Fruit fly (Drosophila melanogaster) whole organism, embryonic: Measurements from ENCODE around the gene Mst36Fb.

Source experiments
- Atf-2 ChIP-seq: fragments of 200-800 bp; sonication (Bioruptor generic); optimal IDR thresholded peaks from 2 replicates; lab custom pipeline; 2016; ENCODE audit warnings: missing biosample characterization, missing genetic modification characterization
- Blimp-1 ChIP-seq: fragments of 200-800 bp; sonication (Bioruptor generic); optimal IDR thresholded peaks from 3 replicates; lab custom pipeline; 2018; ENCODE audit warnings: missing biosample characterization, missing genetic modification characterization, mild to moderate bottlenecking, moderate library complexity, missing genetic modification reagents
- CG11695 ChIP-seq: fragments of 200-800 bp; sonication (Bioruptor generic); IDR thresholded peaks from 3 replicates; pipeline ENCODE4 v1.3.6; 2022; ENCODE audit warnings: missing biosample characterization, missing genetic modification characterization
- CG12769 ChIP-seq: fragments of 200-800 bp; sonication (Bioruptor generic); optimal IDR thresholded peaks from 2 replicates; lab custom pipeline; 2019; ENCODE audit warnings: missing biosample characterization, mild to moderate bottlenecking, missing genetic modification characterization, moderate library complexity
- CG14050 ChIP-seq: fragments of 200-800 bp; sonication (Bioruptor generic); IDR thresholded peaks from 3 replicates; pipeline ENCODE4 v1.3.6; 2022; ENCODE audit warnings: missing biosample characterization, missing genetic modification characterization
- CG15269 ChIP-seq: fragments of 200-800 bp; sonication (Bioruptor generic); optimal IDR thresholded peaks from 2 replicates; lab custom pipeline; 2018; ENCODE audit warnings: missing biosample characterization, mild to moderate bottlenecking, missing genetic modification characterization, moderate library complexity
- CG16813 ChIP-seq: fragments of 200-800 bp; sonication (Bioruptor generic); IDR thresholded peaks from 3 replicates; pipeline ENCODE4 v1.3.6; 2022; ENCODE audit warnings: missing biosample characterization, missing genetic modification characterization; ENCODE audit not compliant: partially characterized antibody
- CG16863 ChIP-seq: fragments of 200-800 bp; sonication (Bioruptor generic); optimal IDR thresholded peaks from 3 replicates; lab custom pipeline; 2016; ENCODE audit warnings: missing biosample characterization, missing genetic modification characterization
- CG2199 ChIP-seq: fragments of 200-800 bp; sonication (Bioruptor generic); IDR thresholded peaks from 3 replicates; pipeline ENCODE4 v1.3.6; 2022; ENCODE audit warnings: missing biosample characterization, missing genetic modification characterization
- CG3407 ChIP-seq: fragments of 200-800 bp; sonication (Bioruptor generic); optimal IDR thresholded peaks from 2 replicates; lab custom pipeline; 2018; ENCODE audit warnings: missing biosample characterization, mild to moderate bottlenecking, missing genetic modification characterization
- CG6689 ChIP-seq: fragments of 200-800 bp; sonication (Bioruptor generic); IDR thresholded peaks from 2 replicates; pipeline ENCODE4 v1.3.6; 2022; ENCODE audit warnings: missing biosample characterization, missing genetic modification characterization
- CG7928 ChIP-seq: fragments of 200-800 bp; sonication (Bioruptor generic); optimal IDR thresholded peaks from 2 replicates; lab custom pipeline; 2017; ENCODE audit warnings: missing biosample characterization, mild to moderate bottlenecking, missing genetic modification characterization
- CkIIα-i1 ChIP-seq: fragments of 200-800 bp; sonication (Bioruptor generic); IDR thresholded peaks from 2 replicates; pipeline ENCODE4 v1.3.6; 2022; ENCODE audit warnings: missing biosample characterization, missing genetic modification characterization
- CrebB ChIP-seq: fragments of 200-800 bp; sonication (Bioruptor generic); optimal IDR thresholded peaks from 3 replicates; lab custom pipeline; 2018; ENCODE audit warnings: missing biosample characterization, mild to moderate bottlenecking, missing genetic modification characterization
- Doc2 ChIP-seq: fragments of 200-800 bp; sonication (Bioruptor generic); IDR thresholded peaks from 2 replicates; pipeline ENCODE4 v1.3.6; 2022; ENCODE audit warnings: missing biosample characterization, missing genetic modification characterization
- Dp ChIP-seq: fragments of 200-800 bp; sonication (Bioruptor generic); optimal IDR thresholded peaks from 2 replicates; lab custom pipeline; 2018; ENCODE audit warnings: missing biosample characterization, mild to moderate bottlenecking, missing genetic modification characterization, moderate library complexity
- ERR ChIP-seq: fragments of 200-800 bp; sonication (Bioruptor generic); optimal IDR thresholded peaks from 2 replicates; lab custom pipeline; 2016; ENCODE audit warnings: missing biosample characterization, missing genetic modification characterization
- Ets97D ChIP-seq: fragments of 200-800 bp; sonication (Bioruptor generic); optimal IDR thresholded peaks from 3 replicates; lab custom pipeline; 2016; ENCODE audit warnings: missing biosample characterization, missing genetic modification characterization
- Fer2 ChIP-seq: fragments of 200-800 bp; sonication (Bioruptor generic); optimal IDR thresholded peaks from 2 replicates; lab custom pipeline; 2018; ENCODE audit warnings: missing biosample characterization, mild to moderate bottlenecking, missing genetic modification characterization, moderate library complexity
- Gsc ChIP-seq: fragments of 200-800 bp; sonication (Bioruptor generic); IDR thresholded peaks from 2 replicates; pipeline ENCODE4 v1.3.6; 2022; ENCODE audit warnings: missing biosample characterization, missing genetic modification characterization
- HmgD ChIP-seq: fragments of 200-800 bp; sonication (Bioruptor generic); optimal IDR thresholded peaks from 3 replicates; lab custom pipeline; 2016; ENCODE audit warnings: missing biosample characterization, missing genetic modification characterization
- HmgZ ChIP-seq: fragments of 200-800 bp; sonication (Bioruptor generic); optimal IDR thresholded peaks from 2 replicates; lab custom pipeline; 2018; ENCODE audit warnings: missing biosample characterization, mild to moderate bottlenecking, missing genetic modification characterization
- Hmx ChIP-seq: fragments of 200-800 bp; sonication (Bioruptor generic); optimal IDR thresholded peaks from 2 replicates; lab custom pipeline; 2016; ENCODE audit warnings: missing biosample characterization, missing genetic modification characterization
- Hr3 ChIP-seq: fragments of 200-800 bp; sonication (Bioruptor generic); optimal IDR thresholded peaks from 3 replicates; lab custom pipeline; 2016; ENCODE audit warnings: missing biosample characterization, missing genetic modification characterization
- Hsf ChIP-seq: fragments of 200-800 bp; sonication (Bioruptor generic); optimal IDR thresholded peaks from 3 replicates; lab custom pipeline; 2016; ENCODE audit warnings: missing biosample characterization, missing genetic modification characterization
- Mrtf ChIP-seq: fragments of 200-800 bp; sonication (Bioruptor generic); IDR thresholded peaks from 3 replicates; pipeline ENCODE4 v1.3.6; 2022; ENCODE audit warnings: missing biosample characterization, missing genetic modification characterization
- NFAT ChIP-seq: fragments of 200-800 bp; sonication (Bioruptor generic); IDR thresholded peaks from 2 replicates; pipeline ENCODE4 v1.3.6; 2022; ENCODE audit warnings: missing biosample characterization, missing genetic modification characterization
- Oaz ChIP-seq: fragments of 200-800 bp; sonication (Bioruptor generic); IDR thresholded peaks from 2 replicates; pipeline ENCODE4 v1.3.6; 2022; ENCODE audit warnings: missing biosample characterization, missing genetic modification characterization
- Pdp1 ChIP-seq, 2 experiments: fragments of 200-800 bp; sonication (Bioruptor generic); optimal IDR thresholded peaks; 3 replicates each; lab custom pipeline; 2016; ENCODE audit warnings: missing biosample characterization in 2 of 2, missing genetic modification characterization in 2 of 2, mild to moderate bottlenecking in 1 of 2, moderate library complexity in 1 of 2
- Ssrp ChIP-seq: fragments of 200-800 bp; sonication (Bioruptor generic); optimal IDR thresholded peaks from 2 replicates; lab custom pipeline; 2018; ENCODE audit warnings: missing biosample characterization, mild to moderate bottlenecking, missing genetic modification characterization, moderate library complexity
- Tbp ChIP-seq: fragments of >200 bp; optimal IDR thresholded peaks from 2 replicates; lab custom pipeline; 2018; ENCODE audit warnings: missing biosample characterization, missing genetic modification characterization
- al ChIP-seq: fragments of 200-800 bp; sonication (Bioruptor generic); IDR thresholded peaks from 2 replicates; pipeline ENCODE4 v1.3.6; 2022; ENCODE audit warnings: missing biosample characterization, missing genetic modification characterization
- aop ChIP-seq: fragments of 200-800 bp; sonication (Bioruptor generic); IDR thresholded peaks from 2 replicates; pipeline ENCODE4 v1.3.6; 2022; ENCODE audit warnings: missing biosample characterization, missing genetic modification characterization
- az2 ChIP-seq: fragments of 200-800 bp; sonication (Bioruptor generic); optimal IDR thresholded peaks from 3 replicates; lab custom pipeline; 2016; ENCODE audit warnings: missing biosample characterization, missing genetic modification characterization
- bbx ChIP-seq: fragments of 200-800 bp; sonication (Bioruptor generic); IDR thresholded peaks from 2 replicates; pipeline ENCODE4 v1.3.6; 2022; ENCODE audit warnings: missing biosample characterization, missing genetic modification characterization; ENCODE audit not compliant: partially characterized antibody
- chn ChIP-seq: fragments of 200-800 bp; sonication (Bioruptor generic); optimal IDR thresholded peaks from 2 replicates; lab custom pipeline; 2016; ENCODE audit warnings: missing biosample characterization, missing genetic modification characterization
- ci ChIP-seq: fragments of 200-800 bp; sonication (Bioruptor generic); IDR thresholded peaks from 3 replicates; pipeline ENCODE4 v1.3.6; 2022; ENCODE audit warnings: missing biosample characterization, missing genetic modification characterization
- danr ChIP-seq: fragments of 200-800 bp; sonication (Bioruptor generic); IDR thresholded peaks from 2 replicates; pipeline ENCODE4 v1.3.6; 2022; ENCODE audit warnings: missing biosample characterization, missing genetic modification characterization
- esg ChIP-seq: fragments of 200-800 bp; sonication (Bioruptor generic); conservative IDR thresholded peaks from 2 replicates; pipeline ENCODE4 v1.3.6; 2022; ENCODE audit warnings: missing biosample characterization, missing genetic modification characterization
- fd3F ChIP-seq: fragments of 200-800 bp; sonication (Bioruptor generic); optimal IDR thresholded peaks from 2 replicates; lab custom pipeline; 2018; ENCODE audit warnings: missing biosample characterization, mild to moderate bottlenecking, missing genetic modification characterization, moderate library complexity
- ftz-f1 ChIP-seq: fragments of 200-800 bp; sonication (Bioruptor generic); optimal IDR thresholded peaks from 2 replicates; lab custom pipeline; 2016; ENCODE audit warnings: missing biosample characterization, missing genetic modification characterization
- gsb-n ChIP-seq: fragments of 200-800 bp; sonication (Bioruptor generic); optimal IDR thresholded peaks from 3 replicates; lab custom pipeline; 2018; ENCODE audit warnings: missing biosample characterization, mild to moderate bottlenecking, missing genetic modification characterization
- gt ChIP-seq: fragments of 200-800 bp; sonication (Bioruptor generic); IDR thresholded peaks from 2 replicates; pipeline ENCODE4 v1.3.6; 2022; ENCODE audit warnings: missing biosample characterization, missing genetic modification characterization
- lov ChIP-seq, 2 experiments: fragments of 200-800 bp in 1 of 2; fragments of >200 bp in 1 of 2; sonication (Bioruptor generic) in 1 of 2; IDR thresholded peaks in 1 of 2; optimal IDR thresholded peaks in 1 of 2; 2 replicates in 1 of 2; 3 replicates in 1 of 2; pipeline versions ENCODE4 v1.3.6 to Lab custom; 2017 to 2022; ENCODE audit warnings: missing biosample characterization in 1 of 2, missing genetic modification characterization in 1 of 2
- org-1 ChIP-seq: fragments of 200-800 bp; sonication (Bioruptor generic); optimal IDR thresholded peaks from 2 replicates; lab custom pipeline; 2017; ENCODE audit warnings: missing biosample characterization, missing genetic modification characterization
- sc ChIP-seq, 3 experiments: fragments of >200 bp in 2 of 3; fragments of 200-800 bp in 1 of 3; sonication (Bioruptor generic) in 1 of 3; optimal IDR thresholded peaks; 2 replicates in 2 of 3; 3 replicates in 1 of 3; lab custom pipeline; 2017; ENCODE audit warnings: mild to moderate bottlenecking in 1 of 3, missing biosample characterization in 1 of 3, missing genetic modification characterization in 1 of 3, missing genetic modification reagents in 1 of 3
- scrt ChIP-seq: fragments of 200-800 bp; sonication (Bioruptor generic); optimal IDR thresholded peaks from 2 replicates; lab custom pipeline; 2018; ENCODE audit warnings: missing biosample characterization, mild to moderate bottlenecking, missing genetic modification characterization, moderate library complexity
- tup ChIP-seq: fragments of 200-800 bp; sonication (Bioruptor generic); optimal IDR thresholded peaks from 2 replicates; lab custom pipeline; 2016; ENCODE audit warnings: missing biosample characterization, mild to moderate bottlenecking, missing genetic modification characterization, moderate library complexity
- zf30C ChIP-seq: fragments of 200-800 bp; sonication (Bioruptor generic); optimal IDR thresholded peaks from 3 replicates; lab custom pipeline; 2018; ENCODE audit warnings: missing biosample characterization, mild to moderate bottlenecking, missing genetic modification characterization

Gene Mst36Fb

dm6 chr2L:18647857-18648652 lies 26.8 kb downstream of the Mst36Fb start (continued):
- TF ChIP-seq CG16813 (GFP tag; lab: Robert Waterston, UW) (no peak), CG2199 (GFP tag; lab: Robert Waterston, UW) (no peak), Ets97D (GFP tag; lab: Kevin White, UChicago) (no peak), Dp (no peak), CG15269 (tag; lab: Kevin White, UChicago) (peak; percentile 2), tup (no peak), ERR (GFP tag; lab: Kevin White, UChicago) (no peak), az2 (GFP tag; lab: Kevin White, UChicago) (peak; percentile 32), NFAT (GFP tag; lab: Robert Waterston, UW) (no peak), CG12769 (tag; lab: Kevin White, UChicago) (no peak), CG16863 (peak; percentile 12), Tbp (GFP tag; lab: Kevin White, UChicago) (no peak), aop (GFP tag; lab: Robert Waterston, UW) (no peak), Mrtf (GFP tag; lab: Robert Waterston, UW) (no peak), Doc2 (GFP tag; lab: Robert Waterston, UW) (no peak), CG7928 (no peak), ci (GFP tag; lab: Robert Waterston, UW) (no peak), Ssrp (tag; lab: Kevin White, UChicago) (peak; percentile 62), CrebB (no peak), Gsc (GFP tag; lab: Robert Waterston, UW) (no peak), Hsf (peak; percentile 36), ftz-f1 (no peak), zf30C (GFP tag; lab: Kevin White, UChicago) (no peak), danr (no peak), Blimp-1 (GFP tag; lab: Kevin White, UChicago) (peak; percentile 10), Hmx (GFP tag; lab: Kevin White, UChicago) (no peak), chn (GFP tag; lab: Kevin White, UChicago) (no peak), gt (GFP tag; lab: Robert Waterston, UW) (no peak), scrt (GFP tag; lab: Kevin White, UChicago) (no peak), fd3F (GFP tag; lab: Kevin White, UChicago) (no peak), esg (GFP tag; lab: Robert Waterston, UW) (peak; percentile 35; the same call in 1 of the 2 replicates), lov (optimal IDR thresholded peaks at IDR 0.05; lab: Kevin White, UChicago) (no peak), lov (GFP tag; IDR thresholded peaks at IDR 0.05; lab: Robert Waterston, UW) (no peak), Oaz (GFP tag; lab: Robert Waterston, UW) (0 out of 2 replicates have a peak, but pooled peaks have one; percentile 19), bbx (GFP tag; lab: Robert Waterston, UW) (no peak), org-1 (GFP tag; lab: Kevin White, UChicago) (no peak), Pdp1 (GFP tag; optimal IDR thresholded peaks at IDR 0.05; lab: Kevin White, UChicago) (peak; percentile 2 to 32), HmgZ (tag; lab: Kevin White, UChicago) (no peak), CG3407 (GFP tag; lab: Kevin White, UChicago) (no peak), gsb-n (tag; lab: Kevin White, UChicago) (no peak), CG11695 (GFP tag; lab: Robert Waterston, UW) (no peak), CG6689 (no peak), HmgD (GFP tag; lab: Kevin White, UChicago) (no peak), al (no peak), sc (optimal IDR thresholded peaks at IDR 0.05; lab: Kevin White, UChicago) (no peak), sc (GFP tag; optimal IDR thresholded peaks at IDR 0.05; lab: Kevin White, UChicago) (peak; percentile 7), Hr3 (GFP tag; lab: Kevin White, UChicago) (peak; percentile 23), Atf-2 (GFP tag; lab: Kevin White, UChicago) (no peak), CkIIα-i1 (GFP tag; lab: Robert Waterston, UW) (no peak), CG14050 (GFP tag; lab: Robert Waterston, UW) (no peak), Fer2 (no peak)
